Worm (Caenorhabditis elegans) whole organism, mixed stage, embryonic: ENCODE data around the gene klf-2.

Experiments used
- M03D4.4 ChIP-seq: sonication (generic microtip); optimal IDR thresholded peaks from 2 replicates; lab custom pipeline; 2017; ENCODE audit warnings: mild to moderate bottlenecking, missing genetic modification characterization, missing compliant biosample characterization
- bed-3 ChIP-seq: fragments of 200-800 bp; sonication (Bioruptor generic); optimal IDR thresholded peaks from 3 replicates; lab custom pipeline; 2018; ENCODE audit warnings: mild to moderate bottlenecking, missing genetic modification characterization, moderate library complexity, missing compliant biosample characterization
- blmp-1 ChIP-seq: fragments of 150-350 bp; optimal IDR thresholded peaks from 2 replicates; lab custom pipeline; 2014; ENCODE audit warnings: missing biosample characterization, missing genetic modification characterization
- ceh-39 ChIP-seq: fragments of 150-350 bp; optimal IDR thresholded peaks from 2 replicates; lab custom pipeline; 2014; ENCODE audit warnings: missing biosample characterization, missing genetic modification characterization
- ceh-43 ChIP-seq: fragments of 200-800 bp; sonication (Bioruptor generic); optimal IDR thresholded peaks from 2 replicates; lab custom pipeline; 2018; ENCODE audit warnings: mild to moderate bottlenecking, missing genetic modification characterization, moderate library complexity, missing compliant biosample characterization
- ceh-83 ChIP-seq: fragments of 200-800 bp; sonication (Bioruptor generic); optimal IDR thresholded peaks from 2 replicates; lab custom pipeline; 2018; ENCODE audit warnings: mild to moderate bottlenecking, missing genetic modification characterization, missing compliant biosample characterization
- ces-1 ChIP-seq: fragments of 150-350 bp; optimal IDR thresholded peaks from 2 replicates; lab custom pipeline; 2014; ENCODE audit warnings: missing biosample characterization, missing genetic modification reagents, missing genetic modification characterization
- cnd-1 ChIP-seq: fragments of 200-800 bp; sonication (Bioruptor generic); optimal IDR thresholded peaks from 2 replicates; lab custom pipeline; 2018; ENCODE audit warnings: mild to moderate bottlenecking, missing genetic modification characterization, missing compliant biosample characterization
- drap-1 ChIP-seq: fragments of 200-800 bp; sonication (Bioruptor generic); optimal IDR thresholded peaks from 3 replicates; lab custom pipeline; 2018; ENCODE audit warnings: mild to moderate bottlenecking, missing genetic modification characterization, missing compliant biosample characterization
- elt-1 ChIP-seq: sonication (generic microtip); optimal IDR thresholded peaks from 2 replicates; lab custom pipeline; 2017; ENCODE audit warnings: missing genetic modification characterization, mild to moderate bottlenecking, missing compliant biosample characterization, antibody characterized with exemption, moderate library complexity, borderline replicate concordance; ENCODE audit not compliant: insufficient read depth
- elt-3 ChIP-seq: fragments of 150-350 bp; optimal IDR thresholded peaks from 2 replicates; lab custom pipeline; 2014; ENCODE audit warnings: missing biosample characterization, missing genetic modification characterization
- flh-1 ChIP-seq: fragments of 200-800 bp; sonication (Bioruptor generic); optimal IDR thresholded peaks from 2 replicates; lab custom pipeline; 2018; ENCODE audit warnings: mild to moderate bottlenecking, missing genetic modification characterization, moderate library complexity, missing compliant biosample characterization
- ham-2 ChIP-seq: fragments of 200-800 bp; sonication (Bioruptor generic); optimal IDR thresholded peaks from 2 replicates; lab custom pipeline; 2018; ENCODE audit warnings: mild to moderate bottlenecking, missing genetic modification characterization, missing compliant biosample characterization
- hlh-1 ChIP-seq: fragments of 150-350 bp; optimal IDR thresholded peaks from 2 replicates; lab custom pipeline; 2014; ENCODE audit warnings: missing biosample characterization, missing genetic modification reagents, missing genetic modification characterization
- lin-13 ChIP-seq: fragments of 150-350 bp; optimal IDR thresholded peaks from 2 replicates; lab custom pipeline; 2014; ENCODE audit warnings: missing biosample characterization, missing genetic modification characterization
- lsy-2 ChIP-seq: fragments of 150-350 bp; optimal IDR thresholded peaks from 2 replicates; lab custom pipeline; 2014; ENCODE audit warnings: missing biosample characterization, missing genetic modification characterization
- mab-5 ChIP-seq: fragments of 150-350 bp; optimal IDR thresholded peaks from 2 replicates; lab custom pipeline; 2014; ENCODE audit warnings: missing biosample characterization, missing genetic modification characterization
- mep-1 ChIP-seq: fragments of 150-350 bp; optimal IDR thresholded peaks from 2 replicates; lab custom pipeline; 2017; ENCODE audit warnings: missing biosample characterization, missing genetic modification reagents, missing genetic modification characterization, inconsistent platforms
- mls-2 ChIP-seq: sonication (generic microtip); optimal IDR thresholded peaks from 2 replicates; lab custom pipeline; 2016; ENCODE audit warnings: mild to moderate bottlenecking, missing genetic modification characterization, moderate library complexity, missing compliant biosample characterization
- nhr-12 ChIP-seq: fragments of 150-350 bp; optimal IDR thresholded peaks from 2 replicates; lab custom pipeline; 2014; ENCODE audit warnings: missing biosample characterization, missing genetic modification characterization
- nhr-2 ChIP-seq: fragments of 150-350 bp; optimal IDR thresholded peaks from 2 replicates; lab custom pipeline; 2014; ENCODE audit warnings: missing biosample characterization, missing genetic modification characterization
- nhr-237 ChIP-seq: fragments of 150-350 bp; optimal IDR thresholded peaks from 2 replicates; lab custom pipeline; 2014; ENCODE audit warnings: missing biosample characterization, missing genetic modification characterization
- nhr-28 ChIP-seq: fragments of 150-350 bp; optimal IDR thresholded peaks from 2 replicates; lab custom pipeline; 2014; ENCODE audit warnings: missing biosample characterization, missing genetic modification characterization
- nhr-76 ChIP-seq: sonication (generic microtip); optimal IDR thresholded peaks from 2 replicates; lab custom pipeline; 2017; ENCODE audit warnings: missing biosample characterization, missing genetic modification characterization
- pha-4 ChIP-seq: fragments of 150-350 bp; optimal IDR thresholded peaks from 2 replicates; lab custom pipeline; 2018; ENCODE audit warnings: missing biosample characterization, missing genetic modification reagents, missing genetic modification characterization
- sem-2 ChIP-seq: fragments of 200-800 bp; sonication (Bioruptor generic); optimal IDR thresholded peaks from 2 replicates; lab custom pipeline; 2018; ENCODE audit warnings: mild to moderate bottlenecking, missing genetic modification characterization, missing compliant biosample characterization
- snpc-4 ChIP-seq: fragments of 150-350 bp; optimal IDR thresholded peaks from 2 replicates; lab custom pipeline; 2014; ENCODE audit warnings: missing biosample characterization, missing genetic modification characterization
- sptf-1 ChIP-seq: sonication (generic microtip); optimal IDR thresholded peaks from 2 replicates; lab custom pipeline; 2017; ENCODE audit warnings: mild to moderate bottlenecking, missing genetic modification characterization, moderate library complexity, missing compliant biosample characterization
- tbx-8 ChIP-seq: fragments of 200-800 bp; sonication (Bioruptor generic); optimal IDR thresholded peaks from 2 replicates; lab custom pipeline; 2018; ENCODE audit warnings: mild to moderate bottlenecking, missing genetic modification characterization, moderate library complexity, missing compliant biosample characterization
- unc-120 ChIP-seq: sonication (generic microtip); optimal IDR thresholded peaks from 2 replicates; lab custom pipeline; 2017; ENCODE audit warnings: missing genetic modification characterization, missing compliant biosample characterization; ENCODE audit not compliant: poor library complexity, severe bottlenecking
- unc-39 ChIP-seq: fragments of 150-350 bp; optimal IDR thresholded peaks from 2 replicates; lab custom pipeline; 2014; ENCODE audit warnings: missing biosample characterization, missing genetic modification characterization
- unc-62 ChIP-seq: fragments of 150-350 bp; optimal IDR thresholded peaks from 2 replicates; lab custom pipeline; 2014; ENCODE audit warnings: missing biosample characterization, missing genetic modification reagents, missing genetic modification characterization
- zip-8 ChIP-seq: fragments of 150-350 bp; optimal IDR thresholded peaks from 2 replicates; lab custom pipeline; 2014; ENCODE audit warnings: missing biosample characterization, missing genetic modification characterization
- ztf-11 ChIP-seq: fragments of 150-350 bp; optimal IDR thresholded peaks from 2 replicates; lab custom pipeline; 2014; ENCODE audit warnings: missing biosample characterization, missing genetic modification characterization

Gene klf-2

ce11 chrV:20681824-20682223 is 3.7 kb upstream of the klf-2 start:
- TF ChIP-seq tbx-8 (GFP tag; lab: Kevin White, UChicago) (no peak), mls-2 (no peak), nhr-12 (tag; lab: Kevin White, UChicago) (no peak), hlh-1 (tag; lab: Kevin White, UChicago) (no peak), sem-2 (no peak), lsy-2 (tag; lab: Kevin White, UChicago) (no peak), nhr-28 (tag; lab: Kevin White, UChicago) (no peak), ceh-39 (no peak), nhr-2 (no peak), elt-1 (tag; lab: Kevin White, UChicago) (no peak), nhr-237 (tag; lab: Kevin White, UChicago) (no peak), zip-8 (no peak), elt-3 (tag; lab: Kevin White, UChicago) (no peak), unc-120 (tag; lab: Kevin White, UChicago) (no peak), unc-62 (GFP tag; lab: Kevin White, UChicago) (no peak), M03D4.4 (no peak)

DNA sequence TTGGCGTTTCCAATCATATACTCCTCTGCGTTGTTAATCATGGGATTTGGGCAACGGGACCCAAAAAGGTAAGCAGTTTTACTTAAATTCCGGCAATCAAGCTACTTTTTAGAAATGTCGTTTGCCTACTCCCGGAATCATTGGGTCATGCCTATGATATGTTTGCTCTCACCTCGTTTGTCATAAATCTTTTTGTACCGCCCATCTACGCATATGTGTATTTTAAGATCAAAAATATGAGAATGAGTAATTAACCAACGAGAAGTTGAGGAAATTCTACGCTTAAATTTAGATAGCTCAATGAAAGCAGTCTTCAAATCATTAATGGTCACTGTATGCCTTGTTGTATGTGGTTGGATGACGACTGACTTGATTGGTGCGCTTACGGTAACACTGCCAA is 3.2 kb upstream of the klf-2 start:
- TF ChIP-seq nhr-76 (tag; lab: Kevin White, UChicago) = no peak
- TF ChIP-seq tbx-8 (GFP tag; lab: Kevin White, UChicago) = no peak

ce11 chrV:20689481-20690039 is 4.1 kb downstream of the klf-2 start, which contains the start of gene F53F8.3:
TSS of gene F53F8.3 (minus strand) at chrV:20689531.
- TF ChIP-seq drap-1 = no peak
- TF ChIP-seq ceh-43 (GFP tag; lab: Kevin White, UChicago) = no peak
- TF ChIP-seq, all 35 proteins: peak for 0

DNA sequence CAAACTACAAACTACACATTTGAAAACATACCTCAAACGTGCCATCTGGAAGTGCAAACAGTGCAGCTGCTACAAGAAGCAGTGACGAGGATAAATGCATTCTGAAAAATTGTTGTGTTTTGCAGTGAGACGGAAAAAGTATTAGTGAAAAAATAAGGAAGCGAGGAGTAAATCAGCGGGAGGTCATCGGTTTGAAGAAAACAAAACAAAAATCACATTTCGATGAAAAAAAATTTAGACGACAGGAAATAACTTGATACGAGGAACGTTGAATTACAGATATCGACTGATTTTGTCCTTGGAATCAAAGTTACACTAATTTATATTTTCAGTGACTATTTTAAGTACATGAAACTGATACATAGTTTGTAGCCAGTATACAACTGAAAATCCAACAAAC is 6.1 kb downstream of the klf-2 start, which contains the start of gene F53F8.4:
Gene F53F8.4 (minus strand): TSS at position 101 of the 400 bp plus-strand sequence.
- TF ChIP-seq sem-2 = no peak
- no peak for TF ChIP-seq ceh-39
- TF ChIP-seq tbx-8 (GFP tag; lab: Kevin White, UChicago) = no peak
- TF ChIP-seq snpc-4 (tag; lab: Kevin White, UChicago) = no peak
- TF ChIP-seq hlh-1 (tag; lab: Kevin White, UChicago) = no peak
- TF ChIP-seq elt-3 (tag; lab: Kevin White, UChicago) = no peak
- no peak for TF ChIP-seq ham-2 (GFP tag; lab: Kevin White, UChicago)
- no peak for TF ChIP-seq bed-3 (GFP tag; lab: Kevin White, UChicago)
- TF ChIP-seq pha-4 (tag; lab: Kevin White, UChicago) = no peak
- TF ChIP-seq mls-2 = no peak
- TF ChIP-seq lsy-2 (tag; lab: Kevin White, UChicago) = no peak
- no peak for TF ChIP-seq unc-62 (GFP tag; lab: Kevin White, UChicago)
- TF ChIP-seq blmp-1 (tag; lab: Kevin White, UChicago) = no peak
- no peak for TF ChIP-seq sptf-1

- no peak for TF ChIP-seq ceh-83 (GFP tag; lab: Kevin White, UChicago)
- no peak for TF ChIP-seq ceh-39
- no peak for TF ChIP-seq lsy-2 (tag; lab: Kevin White, UChicago)
- no peak for TF ChIP-seq nhr-12 (tag; lab: Kevin White, UChicago)
- TF ChIP-seq elt-1 (tag; lab: Kevin White, UChicago) = no peak
- TF ChIP-seq, all 35 proteins: peak for 0
These were observed 7.4 kb downstream of the klf-2 start for ce11 chrV:20692903-20693302.

DNA sequence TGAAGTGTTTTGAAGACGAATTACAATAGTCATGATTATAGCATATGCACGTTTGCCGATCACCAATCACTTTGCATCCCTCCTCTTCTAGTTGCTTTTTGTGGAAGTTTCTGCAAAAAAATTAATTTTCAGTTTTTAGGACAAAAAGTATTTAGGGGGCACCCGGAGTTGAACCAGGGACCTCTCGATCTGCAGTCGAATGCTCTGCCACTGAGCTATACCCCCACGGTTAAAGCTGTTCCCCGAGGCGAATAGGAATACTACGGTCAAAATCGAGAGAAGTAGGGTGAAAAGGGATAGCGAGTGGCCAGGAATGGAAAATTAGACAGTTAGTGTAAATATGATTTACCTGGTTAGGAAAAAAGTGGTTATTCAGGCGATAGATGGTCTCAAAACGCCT is 8.5 kb downstream of the klf-2 start:
- TF ChIP-seq nhr-28 (tag; lab: Kevin White, UChicago) (no peak), unc-120 (tag; lab: Kevin White, UChicago) (peak; percentile 47), lsy-2 (tag; lab: Kevin White, UChicago) (no peak), cnd-1 (tag; lab: Kevin White, UChicago) (peak; percentile 79), ceh-43 (GFP tag; lab: Kevin White, UChicago) (peak; percentile 49), lin-13 (tag; lab: Kevin White, UChicago) (no peak), nhr-76 (tag; lab: Kevin White, UChicago) (no peak), sem-2 (peak; percentile 45), pha-4 (tag; lab: Kevin White, UChicago) (no peak), M03D4.4 (peak; percentile 71), mep-1 (peak; percentile 45), blmp-1 (tag; lab: Kevin White, UChicago) (no peak), flh-1 (GFP tag; lab: Kevin White, UChicago) (peak; percentile 18), nhr-12 (tag; lab: Kevin White, UChicago) (no peak), nhr-2 (no peak), elt-1 (tag; lab: Kevin White, UChicago) (no peak), ces-1 (GFP tag; lab: Kevin White, UChicago) (no peak), mab-5 (tag; lab: Kevin White, UChicago) (no peak), zip-8 (no peak), drap-1 (peak; percentile 94), hlh-1 (tag; lab: Kevin White, UChicago) (no peak), ceh-83 (GFP tag; lab: Kevin White, UChicago) (peak; percentile 79), sptf-1 (peak; percentile 87), bed-3 (GFP tag; lab: Kevin White, UChicago) (peak; percentile 53), unc-39 (no peak), ceh-39 (no peak), tbx-8 (GFP tag; lab: Kevin White, UChicago) (peak; percentile 49), unc-62 (GFP tag; lab: Kevin White, UChicago) (no peak), ham-2 (GFP tag; lab: Kevin White, UChicago) (peak; percentile 65), mls-2 (peak; percentile 57), nhr-237 (tag; lab: Kevin White, UChicago) (no peak), ztf-11 (no peak), elt-3 (tag; lab: Kevin White, UChicago) (no peak)
